Worm (Caenorhabditis elegans) whole organism, young adult: Measurements from ENCODE around the gene M01F1.8.

Experiments used
- B0261.1 ChIP-seq: sonication (generic microtip); optimal IDR thresholded peaks from 2 replicates; lab custom pipeline; 2016; ENCODE audit warnings: mild to moderate bottlenecking, missing genetic modification characterization, moderate library complexity, missing compliant biosample characterization
- D2030.7 ChIP-seq: fragments of 200-800 bp; sonication (Bioruptor generic); IDR thresholded peaks from 2 replicates; pipeline ENCODE4 v1.3.6; 2022; ENCODE audit warnings: missing genetic modification reagents, missing genetic modification characterization, missing compliant biosample characterization
- F49E8.2 ChIP-seq: sonication (generic microtip); optimal IDR thresholded peaks from 3 replicates; lab custom pipeline; 2017; ENCODE audit warnings: missing genetic modification characterization, mild to moderate bottlenecking, missing compliant biosample characterization, antibody characterized with exemption, moderate library complexity; ENCODE audit not compliant: insufficient read depth
- F52B5.7 ChIP-seq: sonication (generic microtip); optimal IDR thresholded peaks from 2 replicates; lab custom pipeline; 2016; ENCODE audit warnings: mild to moderate bottlenecking, missing genetic modification characterization, missing compliant biosample characterization
- F57A8.1 ChIP-seq: fragments of 200-800 bp; sonication (Bioruptor generic); optimal IDR thresholded peaks from 2 replicates; lab custom pipeline; 2018; ENCODE audit warnings: mild to moderate bottlenecking, missing genetic modification characterization, moderate library complexity, missing compliant biosample characterization
- Y53G8AR.9 ChIP-seq: fragments of 200-800 bp; sonication (Bioruptor generic); conservative IDR thresholded peaks from 2 replicates; pipeline ENCODE4 v1.3.6; 2022; ENCODE audit warnings: missing genetic modification reagents, missing genetic modification characterization, missing compliant biosample characterization
- akir-1 ChIP-seq: fragments of 200-800 bp; sonication (Bioruptor generic); optimal IDR thresholded peaks from 2 replicates; lab custom pipeline; 2018; ENCODE audit warnings: mild to moderate bottlenecking, missing genetic modification characterization, moderate library complexity, missing compliant biosample characterization
- ama-1 ChIP-seq, 3 experiments: fragments of 150-350 bp in 1 of 3; sonication (generic microtip) in 2 of 3; optimal IDR thresholded peaks; 2 replicates each; lab custom pipeline; 2014 to 2018; ENCODE audit warnings: missing biosample characterization in 2 of 3, missing genetic modification characterization in 2 of 3, missing genetic modification reagents in 2 of 3
- aptf-2 ChIP-seq: fragments of 200-800 bp; sonication (Bioruptor generic); conservative IDR thresholded peaks from 2 replicates; pipeline ENCODE4 v1.3.6; 2022; ENCODE audit warnings: missing genetic modification reagents, missing genetic modification characterization, missing compliant biosample characterization
- attf-5 ChIP-seq: fragments of 200-800 bp; sonication (Bioruptor generic); optimal IDR thresholded peaks from 2 replicates; lab custom pipeline; 2018; ENCODE audit warnings: mild to moderate bottlenecking, missing genetic modification characterization, missing compliant biosample characterization
- bed-2 ChIP-seq: fragments of 200-800 bp; sonication (Bioruptor generic); IDR thresholded peaks from 2 replicates; pipeline ENCODE4 v1.3.6; 2022; ENCODE audit warnings: missing genetic modification reagents, missing genetic modification characterization, missing compliant biosample characterization
- ceh-100 ChIP-seq: fragments of 200-800 bp; sonication (Bioruptor generic); IDR thresholded peaks from 2 replicates; pipeline ENCODE4 v1.3.6; 2022; ENCODE audit warnings: missing genetic modification reagents, missing genetic modification characterization, missing compliant biosample characterization
- ceh-27 ChIP-seq: fragments of 200-800 bp; sonication (Bioruptor generic); optimal IDR thresholded peaks from 2 replicates; lab custom pipeline; 2018; ENCODE audit warnings: mild to moderate bottlenecking, missing genetic modification characterization, moderate library complexity, missing compliant biosample characterization
- ceh-91 ChIP-seq: fragments of 200-800 bp; sonication (Bioruptor generic); IDR thresholded peaks from 2 replicates; pipeline ENCODE4 v1.3.6; 2022; ENCODE audit warnings: missing genetic modification reagents, missing genetic modification characterization, missing compliant biosample characterization
- dpl-1 ChIP-seq: fragments of 150-350 bp; optimal IDR thresholded peaks from 2 replicates; lab custom pipeline; 2014; ENCODE audit warnings: missing biosample characterization, missing genetic modification reagents, missing genetic modification characterization
- efl-1 ChIP-seq: fragments of 150-350 bp; optimal IDR thresholded peaks from 2 replicates; lab custom pipeline; 2014; ENCODE audit warnings: missing biosample characterization, missing genetic modification reagents, missing genetic modification characterization
- egl-18 ChIP-seq: fragments of 200-800 bp; sonication (Bioruptor generic); IDR thresholded peaks from 2 replicates; pipeline ENCODE4 v1.3.6; 2022; ENCODE audit warnings: missing genetic modification reagents, missing genetic modification characterization, missing compliant biosample characterization
- ekl-4 ChIP-seq: fragments of 200-800 bp; sonication (Bioruptor generic); IDR thresholded peaks from 2 replicates; pipeline ENCODE4 v1.3.6; 2022; ENCODE audit warnings: missing genetic modification reagents, missing genetic modification characterization, missing compliant biosample characterization
- hlh-26 ChIP-seq: fragments of 200-800 bp; sonication (Bioruptor generic); conservative IDR thresholded peaks from 2 replicates; pipeline ENCODE4 v1.3.6; 2022; ENCODE audit warnings: missing genetic modification reagents, missing genetic modification characterization, missing compliant biosample characterization
- let-607 ChIP-seq, 2 experiments: fragments of 200-800 bp in 1 of 2; sonication (Bioruptor generic) in 1 of 2; sonication (generic microtip) in 1 of 2; optimal IDR thresholded peaks; 2 replicates each; lab custom pipeline; 2016 to 2018; ENCODE audit warnings: mild to moderate bottlenecking in 2 of 2, missing compliant biosample characterization in 2 of 2, missing genetic modification characterization in 2 of 2, moderate library complexity in 2 of 2, missing genotype in 1 of 2
- lsy-27 ChIP-seq: sonication (generic microtip); optimal IDR thresholded peaks from 2 replicates; lab custom pipeline; 2017; ENCODE audit warnings: missing genetic modification characterization, mild to moderate bottlenecking, missing compliant biosample characterization, antibody characterized with exemption, missing genotype, borderline replicate concordance; ENCODE audit not compliant: insufficient read depth
- madf-10 ChIP-seq: sonication (generic microtip); optimal IDR thresholded peaks from 2 replicates; lab custom pipeline; 2016; ENCODE audit warnings: mild to moderate bottlenecking, missing genetic modification characterization, missing compliant biosample characterization
- mcd-1 ChIP-seq: fragments of 200-800 bp; sonication (Bioruptor generic); IDR thresholded peaks from 2 replicates; pipeline ENCODE4 v1.3.6; 2022; ENCODE audit warnings: missing genetic modification reagents, missing genetic modification characterization, missing compliant biosample characterization
- mel-28 ChIP-seq: sonication (generic microtip); optimal IDR thresholded peaks from 2 replicates; lab custom pipeline; 2016; ENCODE audit warnings: borderline replicate concordance, mild to moderate bottlenecking, missing genetic modification characterization, missing compliant biosample characterization
- mes-4 ChIP-seq: sonication (generic microtip); optimal IDR thresholded peaks from 2 replicates; lab custom pipeline; 2016; ENCODE audit warnings: missing genotype, missing genetic modification characterization, missing compliant biosample characterization
- mxl-1 ChIP-seq: sonication (generic microtip); optimal IDR thresholded peaks from 2 replicates; lab custom pipeline; 2016; ENCODE audit warnings: missing genetic modification characterization, missing compliant biosample characterization
- nfya-2 ChIP-seq: fragments of 200-800 bp; sonication (Bioruptor generic); IDR thresholded peaks from 2 replicates; pipeline ENCODE4 v1.3.6; 2022; ENCODE audit warnings: missing genetic modification reagents, missing genetic modification characterization, missing compliant biosample characterization
- nhr-27 ChIP-seq: fragments of 200-800 bp; sonication (Bioruptor generic); optimal IDR thresholded peaks from 2 replicates; lab custom pipeline; 2018; ENCODE audit warnings: mild to moderate bottlenecking, missing genetic modification characterization, moderate library complexity, missing compliant biosample characterization
- pbrm-1 ChIP-seq: fragments of 200-800 bp; sonication (Bioruptor generic); IDR thresholded peaks from 2 replicates; pipeline ENCODE4 v1.3.6; 2022; ENCODE audit warnings: missing genetic modification reagents, missing genetic modification characterization, missing compliant biosample characterization
- rcor-1 ChIP-seq: fragments of 200-800 bp; sonication (Bioruptor generic); IDR thresholded peaks from 2 replicates; pipeline ENCODE4 v1.3.6; 2022; ENCODE audit warnings: missing genetic modification reagents, missing genetic modification characterization, missing compliant biosample characterization
- repo-1 ChIP-seq: sonication (generic microtip); optimal IDR thresholded peaks from 2 replicates; lab custom pipeline; 2017; ENCODE audit warnings: mild to moderate bottlenecking, missing genetic modification characterization, missing compliant biosample characterization
- snpc-1.3 ChIP-seq: sonication (generic microtip); optimal IDR thresholded peaks from 2 replicates; lab custom pipeline; 2017; ENCODE audit warnings: missing genetic modification characterization, mild to moderate bottlenecking, missing compliant biosample characterization, antibody characterized with exemption, moderate library complexity, missing genotype, missing genetic modification reagents; ENCODE audit not compliant: insufficient read depth
- tlf-1 ChIP-seq: fragments of 200-800 bp; sonication (Bioruptor generic); optimal IDR thresholded peaks from 2 replicates; lab custom pipeline; 2018; ENCODE audit warnings: mild to moderate bottlenecking, missing genetic modification characterization, missing compliant biosample characterization
- unc-130 ChIP-seq: sonication (generic microtip); optimal IDR thresholded peaks from 2 replicates; lab custom pipeline; 2016; ENCODE audit warnings: missing genetic modification reagents, missing genetic modification characterization, missing compliant biosample characterization
- unc-62 ChIP-seq: fragments of 150-350 bp; optimal IDR thresholded peaks from 2 replicates; lab custom pipeline; 2014; ENCODE audit warnings: missing biosample characterization, missing genetic modification reagents, missing genetic modification characterization
- ztf-18 ChIP-seq: sonication (generic microtip); optimal IDR thresholded peaks from 2 replicates; lab custom pipeline; 2016; ENCODE audit warnings: missing genotype, mild to moderate bottlenecking, missing genetic modification characterization, missing compliant biosample characterization
- ztf-22 ChIP-seq: fragments of 200-800 bp; sonication (Bioruptor generic); optimal IDR thresholded peaks from 2 replicates; lab custom pipeline; 2018; ENCODE audit warnings: mild to moderate bottlenecking, missing genetic modification characterization, moderate library complexity, missing compliant biosample characterization
- ztf-26 ChIP-seq: sonication (generic microtip); optimal IDR thresholded peaks from 2 replicates; lab custom pipeline; 2017; ENCODE audit warnings: missing genetic modification characterization, missing compliant biosample characterization

The M01F1.8 gene

ce11 chrIII:3550364-3550763 lies 48.0 kb upstream of the M01F1.8 start:
- TF ChIP-seq efl-1 (GFP tag; lab: Kevin White, UChicago) (no peak), rcor-1 (GFP tag; lab: Robert Waterston, UW) (no peak), Y53G8AR.9 (GFP tag; lab: Robert Waterston, UW) (no peak), mcd-1 (GFP tag; lab: Robert Waterston, UW) (no peak), mes-4 (tag; lab: Kevin White, UChicago) (no peak), dpl-1 (no peak), mxl-1 (tag; lab: Kevin White, UChicago) (no peak), madf-10 (tag; lab: Kevin White, UChicago) (no peak), ekl-4 (GFP tag; lab: Robert Waterston, UW) (no peak), aptf-2 (GFP tag; lab: Robert Waterston, UW) (no peak), let-607 (tag; optimal IDR thresholded peaks at IDR 0.05; lab: Kevin White, UChicago) (no peak), F49E8.2 (tag; lab: Kevin White, UChicago) (no peak), hlh-26 (GFP tag; lab: Robert Waterston, UW) (no peak), ceh-100 (GFP tag; lab: Robert Waterston, UW) (no peak), egl-18 (GFP tag; lab: Robert Waterston, UW) (no peak), snpc-1.3 (tag; lab: Kevin White, UChicago) (no peak)

- TF ChIP-seq ceh-27 (GFP tag; lab: Kevin White, UChicago) (no peak), D2030.7 (no peak), efl-1 (GFP tag; lab: Kevin White, UChicago) (no peak), ztf-18 (no peak), bed-2 (no peak), egl-18 (GFP tag; lab: Robert Waterston, UW) (no peak), nhr-27 (tag; lab: Kevin White, UChicago) (no peak)
- TF ChIP-seq, all 124 proteins: peak for 0
Measured at ce11 chrIII:3549750-3550149, 47.4 kb upstream of the M01F1.8 start, which contains the start of gene C54C6.5. TSS of gene C54C6.5 (minus strand) at chrIII:3549850.

ce11 chrIII:3548017-3548416 lies 45.7 kb upstream of the M01F1.8 start, which contains the start of gene C54C6.11:
TSS of gene C54C6.11 (plus strand) at chrIII:3548317.
- TF ChIP-seq akir-1 (GFP tag; lab: Kevin White, UChicago) (no peak), mel-28 (no peak), repo-1 (tag; lab: Kevin White, UChicago) (no peak), ama-1 (optimal IDR thresholded peaks at IDR 0.05; lab: Kevin White, UChicago) (no peak), ama-1 (GFP tag; optimal IDR thresholded peaks at IDR 0.05; lab: Kevin White, UChicago) (no peak), nfya-2 (GFP tag; lab: Robert Waterston, UW) (no peak), tlf-1 (no peak), pbrm-1 (no peak)

ce11 chrIII:3546323-3546722 lies 44.0 kb upstream of the M01F1.8 start, which contains the start of gene C54C6.7:
TSS of gene C54C6.7 (minus strand) at chrIII:3546423.
- no peak for TF ChIP-seq B0261.1 (tag; lab: Kevin White, UChicago)
- no peak for TF ChIP-seq nfya-2 (GFP tag; lab: Robert Waterston, UW)
- TF ChIP-seq ztf-22 (GFP tag; lab: Kevin White, UChicago), result no peak
- no peak for TF ChIP-seq rcor-1 (GFP tag; lab: Robert Waterston, UW)
- no peak for TF ChIP-seq nhr-27 (tag; lab: Kevin White, UChicago)
- TF ChIP-seq attf-5 (GFP tag; lab: Kevin White, UChicago), result no peak
- no peak for TF ChIP-seq ceh-91 (GFP tag; lab: Robert Waterston, UW)
- TF ChIP-seq F52B5.7 (tag; lab: Kevin White, UChicago), result no peak
- no peak for TF ChIP-seq ekl-4 (GFP tag; lab: Robert Waterston, UW)
- TF ChIP-seq madf-10 (tag; lab: Kevin White, UChicago), result no peak
- no peak for TF ChIP-seq unc-130 (GFP tag; lab: Kevin White, UChicago)
- TF ChIP-seq unc-62 (GFP tag; lab: Kevin White, UChicago), result no peak
- no peak for TF ChIP-seq F57A8.1 (GFP tag; lab: Kevin White, UChicago)
- no peak for TF ChIP-seq ztf-26 (tag; lab: Kevin White, UChicago)
- TF ChIP-seq lsy-27, result no peak
- TF ChIP-seq, all 124 proteins: peak for 0
